Worm (Caenorhabditis elegans) whole organism, mixed stage, embryonic: ENCODE data around the gene rund-1.
A peak's percentile ranks its signal among the peaks of the same experiment; 100 is the strongest.

Source experiments
- M03D4.4 ChIP-seq: sonication (generic microtip); optimal IDR thresholded peaks from 2 replicates; lab custom pipeline; 2017; ENCODE audit warnings: mild to moderate bottlenecking, missing genetic modification characterization, missing compliant biosample characterization
- bed-3 ChIP-seq: fragments of 200-800 bp; sonication (Bioruptor generic); optimal IDR thresholded peaks from 3 replicates; lab custom pipeline; 2018; ENCODE audit warnings: mild to moderate bottlenecking, missing genetic modification characterization, moderate library complexity, missing compliant biosample characterization
- blmp-1 ChIP-seq: fragments of 150-350 bp; optimal IDR thresholded peaks from 2 replicates; lab custom pipeline; 2014; ENCODE audit warnings: missing biosample characterization, missing genetic modification characterization
- ceh-39 ChIP-seq: fragments of 150-350 bp; optimal IDR thresholded peaks from 2 replicates; lab custom pipeline; 2014; ENCODE audit warnings: missing biosample characterization, missing genetic modification characterization
- ceh-43 ChIP-seq: fragments of 200-800 bp; sonication (Bioruptor generic); optimal IDR thresholded peaks from 2 replicates; lab custom pipeline; 2018; ENCODE audit warnings: mild to moderate bottlenecking, missing genetic modification characterization, moderate library complexity, missing compliant biosample characterization
- ces-1 ChIP-seq: fragments of 150-350 bp; optimal IDR thresholded peaks from 2 replicates; lab custom pipeline; 2014; ENCODE audit warnings: missing biosample characterization, missing genetic modification reagents, missing genetic modification characterization
- cnd-1 ChIP-seq: fragments of 200-800 bp; sonication (Bioruptor generic); optimal IDR thresholded peaks from 2 replicates; lab custom pipeline; 2018; ENCODE audit warnings: mild to moderate bottlenecking, missing genetic modification characterization, missing compliant biosample characterization
- drap-1 ChIP-seq: fragments of 200-800 bp; sonication (Bioruptor generic); optimal IDR thresholded peaks from 3 replicates; lab custom pipeline; 2018; ENCODE audit warnings: mild to moderate bottlenecking, missing genetic modification characterization, missing compliant biosample characterization
- elt-1 ChIP-seq: sonication (generic microtip); optimal IDR thresholded peaks from 2 replicates; lab custom pipeline; 2017; ENCODE audit warnings: missing genetic modification characterization, mild to moderate bottlenecking, missing compliant biosample characterization, antibody characterized with exemption, moderate library complexity, borderline replicate concordance; ENCODE audit not compliant: insufficient read depth
- elt-3 ChIP-seq: fragments of 150-350 bp; optimal IDR thresholded peaks from 2 replicates; lab custom pipeline; 2014; ENCODE audit warnings: missing biosample characterization, missing genetic modification characterization
- flh-1 ChIP-seq: fragments of 200-800 bp; sonication (Bioruptor generic); optimal IDR thresholded peaks from 2 replicates; lab custom pipeline; 2018; ENCODE audit warnings: mild to moderate bottlenecking, missing genetic modification characterization, moderate library complexity, missing compliant biosample characterization
- ham-2 ChIP-seq: fragments of 200-800 bp; sonication (Bioruptor generic); optimal IDR thresholded peaks from 2 replicates; lab custom pipeline; 2018; ENCODE audit warnings: mild to moderate bottlenecking, missing genetic modification characterization, missing compliant biosample characterization
- hlh-1 ChIP-seq: fragments of 150-350 bp; optimal IDR thresholded peaks from 2 replicates; lab custom pipeline; 2014; ENCODE audit warnings: missing biosample characterization, missing genetic modification reagents, missing genetic modification characterization
- lin-13 ChIP-seq: fragments of 150-350 bp; optimal IDR thresholded peaks from 2 replicates; lab custom pipeline; 2014; ENCODE audit warnings: missing biosample characterization, missing genetic modification characterization
- lin-32 ChIP-seq: fragments of 200-800 bp; sonication (Bioruptor generic); optimal IDR thresholded peaks from 2 replicates; lab custom pipeline; 2018; ENCODE audit warnings: mild to moderate bottlenecking, missing genetic modification characterization, missing compliant biosample characterization
- mab-5 ChIP-seq: fragments of 150-350 bp; optimal IDR thresholded peaks from 2 replicates; lab custom pipeline; 2014; ENCODE audit warnings: missing biosample characterization, missing genetic modification characterization
- mep-1 ChIP-seq: fragments of 150-350 bp; optimal IDR thresholded peaks from 2 replicates; lab custom pipeline; 2017; ENCODE audit warnings: missing biosample characterization, missing genetic modification reagents, missing genetic modification characterization, inconsistent platforms
- nhr-12 ChIP-seq: fragments of 150-350 bp; optimal IDR thresholded peaks from 2 replicates; lab custom pipeline; 2014; ENCODE audit warnings: missing biosample characterization, missing genetic modification characterization
- nhr-2 ChIP-seq: fragments of 150-350 bp; optimal IDR thresholded peaks from 2 replicates; lab custom pipeline; 2014; ENCODE audit warnings: missing biosample characterization, missing genetic modification characterization
- nhr-237 ChIP-seq: fragments of 150-350 bp; optimal IDR thresholded peaks from 2 replicates; lab custom pipeline; 2014; ENCODE audit warnings: missing biosample characterization, missing genetic modification characterization
- nhr-28 ChIP-seq: fragments of 150-350 bp; optimal IDR thresholded peaks from 2 replicates; lab custom pipeline; 2014; ENCODE audit warnings: missing biosample characterization, missing genetic modification characterization
- nhr-76 ChIP-seq: sonication (generic microtip); optimal IDR thresholded peaks from 2 replicates; lab custom pipeline; 2017; ENCODE audit warnings: missing biosample characterization, missing genetic modification characterization
- pha-4 ChIP-seq: fragments of 150-350 bp; optimal IDR thresholded peaks from 2 replicates; lab custom pipeline; 2018; ENCODE audit warnings: missing biosample characterization, missing genetic modification reagents, missing genetic modification characterization
- sem-2 ChIP-seq: fragments of 200-800 bp; sonication (Bioruptor generic); optimal IDR thresholded peaks from 2 replicates; lab custom pipeline; 2018; ENCODE audit warnings: mild to moderate bottlenecking, missing genetic modification characterization, missing compliant biosample characterization
- snpc-4 ChIP-seq: fragments of 150-350 bp; optimal IDR thresholded peaks from 2 replicates; lab custom pipeline; 2014; ENCODE audit warnings: missing biosample characterization, missing genetic modification characterization
- sptf-1 ChIP-seq: sonication (generic microtip); optimal IDR thresholded peaks from 2 replicates; lab custom pipeline; 2017; ENCODE audit warnings: mild to moderate bottlenecking, missing genetic modification characterization, moderate library complexity, missing compliant biosample characterization
- tbx-8 ChIP-seq: fragments of 200-800 bp; sonication (Bioruptor generic); optimal IDR thresholded peaks from 2 replicates; lab custom pipeline; 2018; ENCODE audit warnings: mild to moderate bottlenecking, missing genetic modification characterization, moderate library complexity, missing compliant biosample characterization
- unc-62 ChIP-seq: fragments of 150-350 bp; optimal IDR thresholded peaks from 2 replicates; lab custom pipeline; 2014; ENCODE audit warnings: missing biosample characterization, missing genetic modification reagents, missing genetic modification characterization
- ztf-11 ChIP-seq: fragments of 150-350 bp; optimal IDR thresholded peaks from 2 replicates; lab custom pipeline; 2014; ENCODE audit warnings: missing biosample characterization, missing genetic modification characterization

The rund-1 gene

ce11 chrX:636893-637292, 24.7 kb downstream of the rund-1 start, which contains the start of gene pha-2:
pha-2 (minus strand) TSS chrX:636993.
- no peak for TF ChIP-seq elt-1
- TF ChIP-seq sem-2 (GFP tag; lab: Kevin White, UChicago), result no peak
- TF ChIP-seq snpc-4, result no peak
- TF ChIP-seq mep-1 (tag; lab: Kevin White, UChicago), result no peak
- no peak for TF ChIP-seq nhr-237 (tag; lab: Kevin White, UChicago)
- TF ChIP-seq tbx-8 (GFP tag; lab: Kevin White, UChicago), result no peak
- no peak for TF ChIP-seq mab-5 (tag; lab: Kevin White, UChicago)
- no peak for TF ChIP-seq ztf-11 (tag; lab: Kevin White, UChicago)
- no peak for TF ChIP-seq lin-32 (GFP tag; lab: Kevin White, UChicago)
- TF ChIP-seq sptf-1 (tag; lab: Kevin White, UChicago), result no peak
- TF ChIP-seq flh-1 (GFP tag; lab: Kevin White, UChicago), result no peak
- TF ChIP-seq nhr-76 (tag; lab: Kevin White, UChicago), result no peak
- no peak for TF ChIP-seq nhr-12 (tag; lab: Kevin White, UChicago)
- no peak for TF ChIP-seq ces-1 (GFP tag; lab: Kevin White, UChicago)
- TF ChIP-seq cnd-1 (tag; lab: Kevin White, UChicago), result no peak
- TF ChIP-seq blmp-1 (tag; lab: Kevin White, UChicago), result no peak
- TF ChIP-seq ham-2 (GFP tag; lab: Kevin White, UChicago), result no peak
- no peak for TF ChIP-seq pha-4 (tag; lab: Kevin White, UChicago)
- TF ChIP-seq M03D4.4 (tag; lab: Kevin White, UChicago), result no peak
- TF ChIP-seq, all 35 proteins: peak for 0

- TF ChIP-seq ham-2 (GFP tag; lab: Kevin White, UChicago) (no peak), nhr-28 (no peak), ceh-39 (tag; lab: Kevin White, UChicago) (no peak), unc-62 (GFP tag; lab: Kevin White, UChicago) (no peak)
These were observed 32.4 kb downstream of the rund-1 start, which contains the start of gene M6.4 for ce11 chrX:629134-629533. M6.4 (plus strand) TSS chrX:629188.

DNA sequence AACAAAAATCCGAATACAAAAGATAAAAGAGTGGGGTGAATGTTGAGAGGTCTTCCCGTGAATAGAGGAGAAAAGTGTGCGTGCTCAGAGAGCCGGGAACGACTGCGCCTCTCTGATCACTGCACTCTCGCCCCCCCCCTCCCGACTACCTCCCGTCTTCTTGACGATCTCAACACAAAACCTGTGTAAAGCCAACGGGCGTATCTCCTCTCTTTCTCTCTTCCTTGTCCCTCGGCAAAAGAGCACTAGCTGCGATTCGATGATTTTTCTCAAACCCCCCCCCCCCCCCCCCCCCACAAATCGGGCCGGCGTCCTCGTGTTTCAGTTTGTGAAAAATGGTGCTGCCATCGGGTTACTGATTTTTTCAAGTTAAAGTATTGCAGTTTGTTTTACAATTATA, 39.9 kb downstream of the rund-1 start:
- no peak for TF ChIP-seq sem-2 (GFP tag; lab: Kevin White, UChicago)
- peak; percentile 25 for TF ChIP-seq hlh-1 (tag; lab: Kevin White, UChicago)

DNA sequence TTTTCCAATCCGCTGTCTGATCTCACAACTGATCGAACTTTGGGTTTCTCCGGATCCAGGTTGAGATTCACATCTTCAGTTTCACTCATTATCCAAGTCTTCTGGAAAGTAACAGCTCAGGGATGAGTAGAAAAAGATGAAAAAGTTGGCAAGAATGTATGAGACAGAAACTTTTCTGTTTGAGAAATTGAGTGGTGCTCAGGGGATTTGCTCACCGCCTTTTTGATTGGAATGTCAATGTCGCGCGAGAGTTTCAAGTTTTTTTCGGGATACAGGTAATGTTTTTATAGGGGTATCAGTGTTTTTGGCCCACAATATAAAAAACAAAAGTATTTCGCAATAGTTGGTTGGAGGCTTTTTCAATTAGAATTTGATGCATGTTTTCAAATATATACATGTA, 40.4 kb downstream of the rund-1 start, which contains the start of gene unc-96:
unc-96 (minus strand) TSS at position 101 of the 400 bp plus-strand sequence.
- TF ChIP-seq snpc-4 (no peak), flh-1 (GFP tag; lab: Kevin White, UChicago) (no peak), nhr-12 (tag; lab: Kevin White, UChicago) (no peak), tbx-8 (GFP tag; lab: Kevin White, UChicago) (no peak), nhr-2 (no peak), pha-4 (tag; lab: Kevin White, UChicago) (no peak), M03D4.4 (tag; lab: Kevin White, UChicago) (no peak), lin-13 (no peak), elt-3 (tag; lab: Kevin White, UChicago) (no peak), sem-2 (GFP tag; lab: Kevin White, UChicago) (no peak), ham-2 (GFP tag; lab: Kevin White, UChicago) (no peak), ceh-39 (tag; lab: Kevin White, UChicago) (no peak)

- TF ChIP-seq pha-4 (tag; lab: Kevin White, UChicago), result no peak
- no peak for TF ChIP-seq nhr-76 (tag; lab: Kevin White, UChicago)
- no peak for TF ChIP-seq mab-5 (tag; lab: Kevin White, UChicago)
- TF ChIP-seq drap-1 (GFP tag; lab: Kevin White, UChicago), result no peak
- TF ChIP-seq nhr-28, result no peak
- TF ChIP-seq unc-62 (GFP tag; lab: Kevin White, UChicago), result no peak
- no peak for TF ChIP-seq ces-1 (GFP tag; lab: Kevin White, UChicago)
- TF ChIP-seq ham-2 (GFP tag; lab: Kevin White, UChicago), result no peak
- no peak for TF ChIP-seq sptf-1 (tag; lab: Kevin White, UChicago)
- no peak for TF ChIP-seq blmp-1 (tag; lab: Kevin White, UChicago)
- no peak for TF ChIP-seq nhr-237 (tag; lab: Kevin White, UChicago)
- no peak for TF ChIP-seq mep-1 (tag; lab: Kevin White, UChicago)
- TF ChIP-seq cnd-1 (tag; lab: Kevin White, UChicago), result no peak
- no peak for TF ChIP-seq sem-2 (GFP tag; lab: Kevin White, UChicago)
- TF ChIP-seq ceh-43 (GFP tag; lab: Kevin White, UChicago), result no peak
- no peak for TF ChIP-seq bed-3
- no peak for TF ChIP-seq tbx-8 (GFP tag; lab: Kevin White, UChicago)
These were observed 43.8 kb downstream of the rund-1 start for ce11 chrX:617730-618129.
